Worm (Caenorhabditis elegans) whole organism, L4 larva: ENCODE results near the gene gly-6.

Experiments
- D1046.2 ChIP-seq: fragments of 200-800 bp; sonication (Bioruptor generic); IDR thresholded peaks from 2 replicates; pipeline ENCODE4 v1.3.6; 2022; ENCODE audit warnings: missing genetic modification characterization, missing compliant biosample characterization
- F10B5.3 ChIP-seq: sonication (generic microtip); optimal IDR thresholded peaks from 2 replicates; lab custom pipeline; 2016; ENCODE audit warnings: mild to moderate bottlenecking, missing genetic modification characterization, missing compliant biosample characterization
- F44E2.7 ChIP-seq: fragments of 200-800 bp; sonication (Bioruptor generic); IDR thresholded peaks from 2 replicates; pipeline ENCODE4 v2.1.2; 2022; ENCODE audit warnings: missing genetic modification characterization, missing compliant biosample characterization
- F49E8.2 ChIP-seq: sonication (generic microtip); optimal IDR thresholded peaks from 2 replicates; lab custom pipeline; 2016; ENCODE audit warnings: missing compliant biosample characterization, mild to moderate bottlenecking, missing genetic modification characterization, borderline replicate concordance
- T26A8.4 ChIP-seq: fragments of 200-800 bp; sonication (Bioruptor generic); IDR thresholded peaks from 2 replicates; pipeline ENCODE4 v1.3.6; 2022; ENCODE audit warnings: missing genetic modification characterization, missing compliant biosample characterization
- Y5F2A.4 ChIP-seq: fragments of 200-800 bp; sonication (Bioruptor generic); optimal IDR thresholded peaks from 2 replicates; lab custom pipeline; 2018; ENCODE audit warnings: mild to moderate bottlenecking, missing genetic modification characterization, missing compliant biosample characterization
- ZK337.2 ChIP-seq: fragments of 200-800 bp; sonication (Bioruptor generic); IDR thresholded peaks from 2 replicates; pipeline ENCODE4 v1.3.6; 2022; ENCODE audit warnings: missing genetic modification reagents, missing genetic modification characterization, missing compliant biosample characterization
- ZK546.5 ChIP-seq, 2 experiments: sonication (generic microtip); optimal IDR thresholded peaks; 2 replicates each; lab custom pipeline; 2017; ENCODE audit warnings: missing biosample characterization in 2 of 2, missing genetic modification characterization in 2 of 2
- ceh-62 ChIP-seq: sonication (generic microtip); optimal IDR thresholded peaks from 2 replicates; lab custom pipeline; 2017; ENCODE audit warnings: missing biosample characterization, missing genetic modification characterization
- daf-12 ChIP-seq: fragments of 150-350 bp; optimal IDR thresholded peaks from 2 replicates; lab custom pipeline; 2014; ENCODE audit warnings: missing biosample characterization, missing genetic modification reagents, missing genetic modification characterization
- daf-16 ChIP-seq, 3 experiments: sonication (generic microtip); optimal IDR thresholded peaks; 2 replicates each; lab custom pipeline; 2016 to 2017; ENCODE audit warnings: missing genetic modification characterization in 3 of 3, missing genetic modification reagents in 3 of 3, mild to moderate bottlenecking in 2 of 3, missing compliant biosample characterization in 2 of 3, missing biosample characterization in 1 of 3, moderate library complexity in 1 of 3
- daf-19 ChIP-seq: fragments of 200-800 bp; sonication (Bioruptor generic); conservative IDR thresholded peaks from 2 replicates; pipeline ENCODE4 v1.3.6; 2022; ENCODE audit warnings: missing genetic modification characterization, missing compliant biosample characterization
- dpl-1 ChIP-seq: fragments of 150-350 bp; optimal IDR thresholded peaks from 2 replicates; lab custom pipeline; 2014; ENCODE audit warnings: missing biosample characterization, missing genetic modification reagents, missing genetic modification characterization
- dve-1 ChIP-seq: sonication (generic microtip); optimal IDR thresholded peaks from 2 replicates; lab custom pipeline; 2017; ENCODE audit warnings: antibody characterized with exemption, mild to moderate bottlenecking, missing genetic modification characterization, missing compliant biosample characterization; ENCODE audit not compliant: insufficient read depth
- egl-43 ChIP-seq: fragments of 200-800 bp; sonication (Bioruptor generic); IDR thresholded peaks from 2 replicates; pipeline ENCODE4 v1.3.6; 2022; ENCODE audit warnings: missing genetic modification reagents, missing genetic modification characterization, missing compliant biosample characterization
- fkh-10 ChIP-seq: fragments of 150-350 bp; optimal IDR thresholded peaks from 2 replicates; lab custom pipeline; 2014; ENCODE audit warnings: missing biosample characterization, missing genetic modification reagents, missing genetic modification characterization
- hlh-11 ChIP-seq: fragments of 200-800 bp; sonication (Bioruptor generic); optimal IDR thresholded peaks from 2 replicates; lab custom pipeline; 2018; ENCODE audit warnings: mild to moderate bottlenecking, missing genetic modification characterization, missing compliant biosample characterization
- hlh-30 ChIP-seq: sonication (generic microtip); optimal IDR thresholded peaks from 2 replicates; lab custom pipeline; 2017; ENCODE audit warnings: antibody characterized with exemption, mild to moderate bottlenecking, missing genetic modification characterization, missing compliant biosample characterization; ENCODE audit not compliant: insufficient read depth
- lin-15B ChIP-seq: fragments of 150-350 bp; sonication (generic microtip); optimal IDR thresholded peaks from 3 replicates; lab custom pipeline; 2014; ENCODE audit warnings: missing biosample characterization, missing genetic modification characterization
- lir-3 ChIP-seq: sonication (generic microtip); optimal IDR thresholded peaks from 2 replicates; lab custom pipeline; 2016; ENCODE audit warnings: mild to moderate bottlenecking, missing genetic modification characterization, missing compliant biosample characterization
- madf-5 ChIP-seq, 2 experiments: fragments of 200-800 bp; sonication (Bioruptor generic); IDR thresholded peaks; 2 replicates each; pipeline ENCODE4 v1.3.6; 2022; ENCODE audit warnings: missing compliant biosample characterization in 2 of 2, missing genetic modification characterization in 2 of 2
- madf-9 ChIP-seq: fragments of 200-800 bp; sonication (Bioruptor generic); conservative IDR thresholded peaks from 2 replicates; pipeline ENCODE4 v1.3.6; 2022; ENCODE audit warnings: missing genetic modification reagents, missing genetic modification characterization, missing compliant biosample characterization
- mdl-1 ChIP-seq, 2 experiments: fragments of 150-350 bp in 1 of 2; sonication (generic microtip) in 1 of 2; optimal IDR thresholded peaks; 2 replicates each; lab custom pipeline; 2014 to 2017; ENCODE audit warnings: missing biosample characterization in 2 of 2, missing genetic modification characterization in 2 of 2
- mep-1 ChIP-seq: fragments of 150-350 bp; sonication (generic microtip); optimal IDR thresholded peaks from 3 replicates; lab custom pipeline; 2014; ENCODE audit warnings: missing biosample characterization, missing genetic modification characterization
- mes-2 ChIP-seq: sonication (generic microtip); optimal IDR thresholded peaks from 2 replicates; lab custom pipeline; 2016; ENCODE audit warnings: missing genotype, mild to moderate bottlenecking, missing genetic modification characterization, missing compliant biosample characterization; ENCODE audit not compliant: poor library complexity, severe bottlenecking
- nhr-102 ChIP-seq: sonication (generic microtip); optimal IDR thresholded peaks from 2 replicates; lab custom pipeline; 2016; ENCODE audit warnings: mild to moderate bottlenecking, missing genetic modification characterization, moderate library complexity, missing compliant biosample characterization
- nhr-11 ChIP-seq: fragments of 150-350 bp; optimal IDR thresholded peaks from 2 replicates; lab custom pipeline; 2014; ENCODE audit warnings: missing biosample characterization, missing genetic modification characterization
- nhr-111 ChIP-seq: fragments of 200-800 bp; sonication (Bioruptor generic); optimal IDR thresholded peaks from 2 replicates; lab custom pipeline; 2018; ENCODE audit warnings: mild to moderate bottlenecking, missing genetic modification characterization, missing compliant biosample characterization
- nhr-237 ChIP-seq: sonication (generic microtip); optimal IDR thresholded peaks from 2 replicates; lab custom pipeline; 2017; ENCODE audit warnings: missing biosample characterization, missing genetic modification characterization
- nhr-28 ChIP-seq: fragments of 150-350 bp; optimal IDR thresholded peaks from 2 replicates; lab custom pipeline; 2014; ENCODE audit warnings: missing biosample characterization, missing genetic modification characterization
- nhr-42 ChIP-seq: fragments of 200-800 bp; sonication (Bioruptor generic); IDR thresholded peaks from 2 replicates; pipeline ENCODE4 v1.3.6; 2022; ENCODE audit warnings: missing genetic modification characterization, missing compliant biosample characterization
- php-3 ChIP-seq: fragments of 200-800 bp; sonication (Bioruptor generic); IDR thresholded peaks from 2 replicates; pipeline ENCODE4 v1.3.6; 2022; ENCODE audit warnings: missing genetic modification reagents, missing genetic modification characterization, missing compliant biosample characterization
- pqm-1 ChIP-seq: sonication (generic microtip); optimal IDR thresholded peaks from 2 replicates; lab custom pipeline; 2017; ENCODE audit warnings: missing biosample characterization, missing genetic modification characterization
- skn-1 ChIP-seq: fragments of 150-350 bp; optimal IDR thresholded peaks from 2 replicates; lab custom pipeline; 2014; ENCODE audit warnings: missing biosample characterization, missing genetic modification characterization
- snpc-1.2 ChIP-seq: fragments of 200-800 bp; sonication (Bioruptor generic); IDR thresholded peaks from 2 replicates; pipeline ENCODE4 v1.3.6; 2022; ENCODE audit warnings: missing genetic modification reagents, missing genetic modification characterization, missing compliant biosample characterization
- snpc-4 ChIP-seq: fragments of 150-350 bp; optimal IDR thresholded peaks from 2 replicates; lab custom pipeline; 2014; ENCODE audit warnings: missing biosample characterization, missing genetic modification characterization
- spr-1 ChIP-seq: sonication (generic microtip); optimal IDR thresholded peaks from 2 replicates; lab custom pipeline; 2016; ENCODE audit warnings: mild to moderate bottlenecking, missing genetic modification characterization, missing compliant biosample characterization
- tag-97 ChIP-seq: fragments of 200-800 bp; sonication (Bioruptor generic); IDR thresholded peaks from 2 replicates; pipeline ENCODE4 v1.3.6; 2022; ENCODE audit warnings: missing genetic modification characterization, missing compliant biosample characterization
- unc-130 ChIP-seq: sonication (generic microtip); optimal IDR thresholded peaks from 2 replicates; lab custom pipeline; 2016; ENCODE audit warnings: missing genetic modification reagents, missing genetic modification characterization, missing compliant biosample characterization
- unc-39 ChIP-seq: sonication (generic microtip); optimal IDR thresholded peaks from 2 replicates; lab custom pipeline; 2017; ENCODE audit warnings: missing biosample characterization, missing genetic modification characterization
- unc-62 ChIP-seq, 3 experiments: fragments of 150-350 bp in 1 of 3; sonication (generic microtip); optimal IDR thresholded peaks in 2 of 3; peaks in 1 of 3; 1 replicate in 1 of 3; 2 replicates in 2 of 3; lab custom pipeline; 2014 to 2017; ENCODE audit warnings: missing biosample characterization in 3 of 3, missing genetic modification characterization in 3 of 3, missing genetic modification reagents in 3 of 3, missing genotype in 1 of 3
- vab-7 ChIP-seq: fragments of 200-800 bp; sonication (Bioruptor generic); IDR thresholded peaks from 2 replicates; pipeline ENCODE4 v1.3.6; 2022; ENCODE audit warnings: missing genetic modification reagents, missing genetic modification characterization, missing compliant biosample characterization
- zag-1 ChIP-seq: fragments of 150-350 bp; optimal IDR thresholded peaks from 2 replicates; lab custom pipeline; 2014; ENCODE audit warnings: missing biosample characterization, missing genetic modification characterization
- zfp-2 ChIP-seq: sonication (generic microtip); optimal IDR thresholded peaks from 2 replicates; lab custom pipeline; 2016; ENCODE audit warnings: mild to moderate bottlenecking, missing genetic modification characterization, missing compliant biosample characterization

Gene gly-6

DNA sequence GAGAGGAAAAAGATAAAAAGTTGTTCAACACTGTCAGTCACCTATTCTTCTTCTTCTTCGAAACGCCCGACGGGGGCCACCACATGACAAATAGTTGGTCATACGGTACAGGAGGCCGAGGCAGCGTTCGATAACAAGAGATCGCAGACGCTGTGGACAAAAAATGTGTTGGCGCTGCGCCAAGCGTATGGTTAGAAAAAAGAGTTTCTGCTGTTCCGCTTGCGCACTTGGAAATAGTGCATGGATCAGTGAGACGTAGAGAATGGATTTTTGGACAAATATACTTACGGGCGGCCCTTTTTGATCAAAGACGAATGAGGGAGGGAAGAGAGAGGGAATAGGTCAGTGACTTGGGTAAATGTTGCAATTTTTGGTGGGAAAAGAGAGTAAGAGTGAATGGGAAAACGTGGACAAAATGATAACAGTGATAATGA is 46.3 kb downstream of the gly-6 start (continued):
- TF ChIP-seq F49E8.2 = no peak
- TF ChIP-seq zfp-2 (tag; lab: Kevin White, UChicago) = no peak
- no peak for TF ChIP-seq nhr-237

ce11 chrIII:4283175-4283574 is 47.9 kb downstream of the gly-6 start:
- TF ChIP-seq hlh-11 (tag; lab: Kevin White, UChicago) (peak; percentile 21), tag-97 (GFP tag; lab: Robert Waterston, UW) (no peak), nhr-11 (tag; lab: Kevin White, UChicago) (peak; percentile 81), unc-62 (GFP tag; optimal IDR thresholded peaks at IDR 0.05 in 1 of 2; lab: Kevin White, UChicago) (peak in 1 of 2 experiments; percentile 97), unc-62 (tag; optimal IDR thresholded peaks at IDR 0.05; lab: Kevin White, UChicago) (no peak), D1046.2 (GFP tag; lab: Robert Waterston, UW) (no peak), nhr-28 (tag; lab: Kevin White, UChicago) (peak; percentile 25), fkh-10 (GFP tag; lab: Kevin White, UChicago) (no peak)

DNA sequence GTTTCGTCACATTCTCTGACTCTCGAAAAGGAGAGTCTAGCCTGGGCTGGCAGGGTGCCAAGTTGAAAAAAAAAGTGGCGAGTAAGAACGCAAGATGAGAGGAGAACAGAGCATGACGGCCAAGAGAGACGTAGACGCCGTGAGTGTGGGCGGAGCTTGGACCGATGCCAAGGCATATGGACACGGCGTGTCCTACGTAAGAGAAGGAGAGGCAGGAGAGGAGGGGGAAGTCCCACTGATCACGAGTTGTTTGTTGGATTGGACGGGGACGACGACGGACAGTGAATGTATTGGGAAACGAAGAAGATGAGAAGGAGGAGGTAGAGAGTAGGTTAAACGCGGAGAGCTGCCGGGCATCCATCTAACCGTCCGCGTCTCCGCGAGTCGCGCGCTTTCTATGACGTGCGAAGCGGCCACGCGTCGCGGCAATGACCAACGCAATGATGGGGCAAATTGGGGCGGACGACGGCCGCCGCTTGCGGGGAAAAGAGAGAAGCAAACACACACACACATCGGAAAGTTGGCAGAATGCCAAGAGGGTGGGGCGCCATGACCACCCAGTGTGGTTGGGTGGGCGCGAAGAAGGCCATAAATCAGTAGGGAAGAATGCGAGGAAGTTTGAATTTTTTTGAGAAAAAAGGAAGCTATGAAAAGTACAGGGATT is 48.9 kb downstream of the gly-6 start:
- TF ChIP-seq nhr-28 (tag; lab: Kevin White, UChicago) (peak; percentile 93), daf-19 (GFP tag; lab: Robert Waterston, UW) (peak; percentile 81), skn-1 (tag; lab: Kevin White, UChicago) (no peak), ZK337.2 (GFP tag; lab: Robert Waterston, UW) (peak; percentile 38; the same call in 1 of the 2 replicates), Y5F2A.4 (peak; percentile 72), tag-97 (GFP tag; lab: Robert Waterston, UW) (0 out of 2 replicates have a peak, but pooled peaks have one; percentile 10), pqm-1 (tag; lab: Kevin White, UChicago) (no peak), lir-3 (tag; lab: Kevin White, UChicago) (peak; percentile 82), nhr-102 (peak; percentile 98), F49E8.2 (no peak), egl-43 (GFP tag; lab: Robert Waterston, UW) (peak; percentile 96), vab-7 (GFP tag; lab: Robert Waterston, UW) (peak; percentile 82), php-3 (peak; percentile 77), F44E2.7 (GFP tag; lab: Robert Waterston, UW) (no peak), mdl-1 (tag; optimal IDR thresholded peaks at IDR 0.05; lab: Kevin White, UChicago) (peak; percentile 98 to 99), mep-1 (peak; percentile 98), snpc-4 (tag; lab: Kevin White, UChicago) (peak; percentile 56), ceh-62 (tag; lab: Kevin White, UChicago) (no peak), daf-16 (GFP tag; optimal IDR thresholded peaks at IDR 0.05; lab: Kevin White, UChicago) (peak; percentile 94 to 97), daf-16 (tag; optimal IDR thresholded peaks at IDR 0.05; lab: Kevin White, UChicago) (peak; percentile 72), zag-1 (tag; lab: Kevin White, UChicago) (peak; percentile 91), daf-12 (no peak), hlh-30 (tag; lab: Kevin White, UChicago) (peak; percentile 98), lin-15B (tag; lab: Kevin White, UChicago) (peak; percentile 25), dpl-1 (GFP tag; lab: Kevin White, UChicago) (peak; percentile 78), nhr-42 (GFP tag; lab: Robert Waterston, UW) (peak; percentile 84), F10B5.3 (tag; lab: Kevin White, UChicago) (peak; percentile 91), ZK546.5 (tag; optimal IDR thresholded peaks at IDR 0.05; lab: Kevin White, UChicago) (peak in 1 of 2 experiments; percentile 52), unc-130 (peak; percentile 25), spr-1 (tag; lab: Kevin White, UChicago) (peak; percentile 96), mes-2 (peak; percentile 77), snpc-1.2 (GFP tag; lab: Robert Waterston, UW) (no peak; the same call in 1 of the 2 replicates), unc-39 (tag; lab: Kevin White, UChicago) (no peak), madf-5 (GFP tag; IDR thresholded peaks at IDR 0.05; lab: Robert Waterston, UW) (peak in 1 of 2 experiments; percentile 39; a peak in 1 of 4 replicates), unc-62 (GFP tag; optimal IDR thresholded peaks at IDR 0.05 in 1 of 2; lab: Kevin White, UChicago) (peak in 1 of 2 experiments; percentile 100), unc-62 (tag; optimal IDR thresholded peaks at IDR 0.05; lab: Kevin White, UChicago) (peak; percentile 72), T26A8.4 (GFP tag; lab: Robert Waterston, UW) (peak; percentile 98), madf-9 (GFP tag; lab: Robert Waterston, UW) (peak; percentile 99), nhr-111 (GFP tag; lab: Kevin White, UChicago) (peak; percentile 40), dve-1 (tag; lab: Kevin White, UChicago) (peak; percentile 99)
